Fruit fly (Drosophila melanogaster) whole organism: ENCODE results near the gene Gas8.

ENCODE experiments used
- CG8478 ChIP-seq: fragments of >200 bp; optimal IDR thresholded peaks from 2 replicates; lab custom pipeline; 2018; ENCODE audit warnings: inconsistent platforms
- EcR ChIP-seq, 2 experiments: fragments of >200 bp; optimal IDR thresholded peaks; 2 replicates each; lab custom pipeline; 2017; ENCODE audit warnings: missing biosample characterization in 2 of 2, missing genetic modification characterization in 2 of 2, missing genetic modification reagents in 2 of 2
- pan ChIP-seq: fragments of >200 bp; optimal IDR thresholded peaks from 2 replicates; lab custom pipeline; 2017

- no peak for TF ChIP-seq pan (lab: Kevin White, UChicago)
- TF ChIP-seq EcR (GFP tag; optimal IDR thresholded peaks at IDR 0.05; lab: Kevin White, UChicago): no peak
- no peak for TF ChIP-seq CG8478 (lab: Kevin White, UChicago)
Observed at dm6 chrX:3530696-3531095, 26.0 kb upstream of the Gas8 start.
